Fruit fly (Drosophila melanogaster): ENCODE results near the gene CG13014.

DNA sequence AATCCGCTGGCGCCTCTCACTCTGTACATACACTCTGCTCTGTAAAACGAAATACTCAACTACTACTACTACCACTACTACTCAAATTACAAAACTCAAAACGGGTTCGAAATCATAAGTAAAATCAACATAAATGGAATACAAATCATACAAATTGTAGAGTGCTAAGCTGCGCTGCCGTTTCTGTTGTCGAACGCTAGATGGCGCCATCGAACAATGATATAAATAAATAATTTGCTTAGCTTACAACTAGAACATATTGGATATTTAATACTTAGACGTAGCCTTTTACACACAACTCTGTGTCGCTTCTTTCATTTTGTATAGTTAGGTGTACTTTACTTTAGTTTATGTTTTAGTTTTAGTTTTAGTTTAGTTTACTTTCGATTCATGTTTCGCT lies 36.8 kb downstream of the CG13014 start:
- TF ChIP-seq Dll (optimal IDR thresholded peaks at IDR 0.05) (no peak), psq (optimal IDR thresholded peaks at IDR 0.05) (no peak)
